Worm (Caenorhabditis elegans): ENCODE results near the gene srg-56.
"Not testable (repeated sequence)": the region's sequence is repeated elsewhere in the genome, so short reads cannot be mapped to it uniquely, and the experiment has no call there.

DNA sequence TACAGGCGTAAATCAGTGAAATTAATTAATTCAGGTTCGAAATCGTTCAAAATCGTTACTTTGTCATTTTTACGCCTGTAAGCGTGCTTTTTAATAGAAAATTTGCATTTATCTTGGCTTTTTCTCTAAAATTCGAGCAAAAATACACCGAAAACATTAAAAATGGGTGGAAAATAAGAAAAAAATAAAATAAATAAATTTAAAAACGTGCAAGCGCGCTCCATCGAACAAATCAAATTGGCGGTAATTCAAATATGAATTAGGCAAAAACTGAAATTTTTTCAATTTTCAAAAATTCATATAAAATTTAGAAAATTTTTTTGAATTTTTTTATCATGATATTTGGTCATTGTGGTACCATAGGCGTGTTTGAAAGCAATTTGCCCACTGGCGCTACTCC, 46.4 kb downstream of the srg-56 start:
- TF ChIP-seq nfyb-1 (GFP tag; IDR thresholded peaks at IDR 0.05); egl-18 (GFP tag; IDR thresholded peaks at IDR 0.05); athp-1 (tag; optimal IDR thresholded peaks at IDR 0.05); ama-1 (optimal IDR thresholded peaks at IDR 0.05); ama-1 (GFP tag; optimal IDR thresholded peaks at IDR 0.05); F22D6.2 (tag; optimal IDR thresholded peaks at IDR 0.05); rpc-1 (optimal IDR thresholded peaks at IDR 0.05); rpc-1 (tag; optimal IDR thresholded peaks at IDR 0.05); lin-54 (GFP tag; optimal IDR thresholded peaks at IDR 0.05); pbrm-1 (GFP tag; IDR thresholded peaks at IDR 0.05): not testable (repeated sequence)
